Worm (Caenorhabditis elegans): Measurements from ENCODE around the gene ugt-10.

The ugt-10 gene

DNA sequence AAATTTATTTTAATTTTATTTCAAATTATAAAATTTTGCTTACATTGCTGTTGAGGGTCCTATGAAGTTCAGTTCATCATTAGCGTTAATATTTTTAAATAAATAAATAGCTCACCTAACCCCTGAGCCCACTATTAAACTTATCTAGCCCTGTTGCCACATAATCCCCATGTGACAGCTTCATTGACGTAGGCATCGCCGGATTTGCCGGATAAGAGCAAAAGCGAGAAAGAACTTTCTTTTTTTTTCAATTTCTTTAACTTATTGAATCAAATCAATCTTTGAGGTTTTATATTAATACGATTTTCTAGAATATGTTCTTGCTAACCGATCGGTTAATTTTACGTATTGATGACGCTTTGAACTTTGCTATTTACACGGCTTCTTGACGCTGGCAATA, 48.0 kb downstream of the ugt-10 start:
- TF ChIP-seq tbx-8 (GFP tag; optimal IDR thresholded peaks at IDR 0.05) (no peak), elt-1 (tag; optimal IDR thresholded peaks at IDR 0.05; ENCODE audit: borderline replicate concordance, insufficient read depth) (no peak), unc-39 (tag; optimal IDR thresholded peaks at IDR 0.05) (no peak), ceh-83 (GFP tag; optimal IDR thresholded peaks at IDR 0.05) (no peak), mab-5 (tag; optimal IDR thresholded peaks at IDR 0.05) (no peak), lin-13 (tag; optimal IDR thresholded peaks at IDR 0.05) (no peak), sem-2 (GFP tag; optimal IDR thresholded peaks at IDR 0.05) (no peak)

DNA sequence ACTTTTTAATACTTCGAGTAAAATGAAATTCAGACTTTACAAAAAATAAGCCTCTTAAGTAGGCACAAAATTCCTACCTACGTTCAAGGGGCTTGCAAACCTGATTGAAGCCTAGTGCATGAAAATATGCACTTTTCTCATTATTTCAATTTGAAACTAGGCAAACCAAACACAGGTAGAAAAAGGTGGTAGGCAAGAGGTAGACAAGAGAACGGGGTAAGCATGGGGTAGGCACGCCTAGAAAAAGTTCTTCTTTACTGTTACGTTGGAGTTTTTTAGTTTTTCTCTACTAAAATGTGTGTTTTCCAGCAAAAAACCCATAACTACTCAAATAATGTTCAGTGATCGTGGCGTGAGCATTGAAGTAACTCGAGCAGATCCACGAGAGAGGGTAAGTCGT, 48.8 kb downstream of the ugt-10 start, which contains the start of gene nex-4:
TSS of gene nex-4 (plus strand) at position 301 of the 400 bp plus-strand sequence.
- TF ChIP-seq pha-4 (tag; optimal IDR thresholded peaks at IDR 0.05) (no peak), ces-1 (GFP tag; optimal IDR thresholded peaks at IDR 0.05) (no peak), ceh-43 (GFP tag; optimal IDR thresholded peaks at IDR 0.05) (no peak), M03D4.4 (tag; optimal IDR thresholded peaks at IDR 0.05) (no peak), nhr-2 (tag; optimal IDR thresholded peaks at IDR 0.05) (no peak), nhr-76 (tag; optimal IDR thresholded peaks at IDR 0.05) (no peak), snpc-4 (tag; optimal IDR thresholded peaks at IDR 0.05) (no peak), nhr-28 (tag; optimal IDR thresholded peaks at IDR 0.05) (no peak), zip-8 (tag; optimal IDR thresholded peaks at IDR 0.05) (no peak), ceh-39 (tag; optimal IDR thresholded peaks at IDR 0.05) (no peak), lin-32 (GFP tag; optimal IDR thresholded peaks at IDR 0.05) (no peak), elt-1 (tag; optimal IDR thresholded peaks at IDR 0.05; ENCODE audit: borderline replicate concordance, insufficient read depth) (no peak), unc-62 (GFP tag; optimal IDR thresholded peaks at IDR 0.05) (no peak), lin-13 (tag; optimal IDR thresholded peaks at IDR 0.05) (no peak), cnd-1 (tag; optimal IDR thresholded peaks at IDR 0.05) (no peak), sptf-1 (tag; optimal IDR thresholded peaks at IDR 0.05) (no peak), ceh-83 (GFP tag; optimal IDR thresholded peaks at IDR 0.05) (no peak), ham-2 (GFP tag; optimal IDR thresholded peaks at IDR 0.05) (no peak)

DNA sequence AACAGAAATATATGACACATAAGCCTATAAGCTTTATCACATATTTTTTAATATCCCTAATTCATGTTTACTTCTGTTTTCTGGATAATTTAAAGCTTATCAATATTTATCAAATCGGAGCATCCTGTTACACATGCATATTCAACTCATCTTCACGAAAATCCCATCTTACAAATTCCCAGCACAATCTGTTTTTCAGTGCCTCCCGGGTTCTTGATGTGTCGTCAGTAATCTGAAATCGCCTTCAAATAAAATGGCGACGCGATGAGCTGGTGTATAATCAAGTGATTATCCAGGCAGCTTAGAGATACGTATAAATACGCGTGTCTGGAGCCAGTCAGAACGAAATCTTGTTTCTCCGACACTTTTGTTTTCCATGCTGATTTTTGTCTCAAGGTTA, 49.5 kb downstream of the ugt-10 start:
- TF ChIP-seq ceh-39 (tag; optimal IDR thresholded peaks at IDR 0.05): no peak
- no peak for TF ChIP-seq elt-3 (tag; optimal IDR thresholded peaks at IDR 0.05)
- TF ChIP-seq snpc-4 (tag; optimal IDR thresholded peaks at IDR 0.05): no peak
- TF ChIP-seq cnd-1 (tag; optimal IDR thresholded peaks at IDR 0.05): no peak
- no peak for TF ChIP-seq drap-1 (GFP tag; optimal IDR thresholded peaks at IDR 0.05)
- no peak for TF ChIP-seq ztf-11 (tag; optimal IDR thresholded peaks at IDR 0.05)
- TF ChIP-seq nhr-2 (tag; optimal IDR thresholded peaks at IDR 0.05): no peak
- TF ChIP-seq ceh-83 (GFP tag; optimal IDR thresholded peaks at IDR 0.05): no peak
- TF ChIP-seq sptf-1 (tag; optimal IDR thresholded peaks at IDR 0.05): no peak
- TF ChIP-seq mls-2 (tag; optimal IDR thresholded peaks at IDR 0.05): no peak
- no peak for TF ChIP-seq lin-13 (tag; optimal IDR thresholded peaks at IDR 0.05)
- TF ChIP-seq mab-5 (tag; optimal IDR thresholded peaks at IDR 0.05): no peak
- no peak for TF ChIP-seq unc-62 (GFP tag; optimal IDR thresholded peaks at IDR 0.05)

All from whole organism, mixed stage, embryonic.